Fruit fly (Drosophila melanogaster) Kc167 (cell line): ENCODE data around the gene CG17193.

Experiments used
- Myc ChIP-seq: fragments of >200 bp; optimal IDR thresholded peaks from 2 replicates; lab custom pipeline; 2017; ENCODE audit warnings: missing external identifiers
- Sin3A ChIP-seq: fragments of >200 bp; optimal IDR thresholded peaks from 2 replicates; lab custom pipeline; 2018; ENCODE audit warnings: missing external identifiers
- h ChIP-seq: fragments of >200 bp; optimal IDR thresholded peaks from 3 replicates; lab custom pipeline; 2018; ENCODE audit warnings: missing external identifiers
- insv ChIP-seq: fragments of >200 bp; optimal IDR thresholded peaks from 3 replicates; lab custom pipeline; 2018; ENCODE audit warnings: missing external identifiers
- psq ChIP-seq: fragments of >200 bp; optimal IDR thresholded peaks from 2 replicates; lab custom pipeline; 2017; ENCODE audit warnings: missing external identifiers

DNA sequence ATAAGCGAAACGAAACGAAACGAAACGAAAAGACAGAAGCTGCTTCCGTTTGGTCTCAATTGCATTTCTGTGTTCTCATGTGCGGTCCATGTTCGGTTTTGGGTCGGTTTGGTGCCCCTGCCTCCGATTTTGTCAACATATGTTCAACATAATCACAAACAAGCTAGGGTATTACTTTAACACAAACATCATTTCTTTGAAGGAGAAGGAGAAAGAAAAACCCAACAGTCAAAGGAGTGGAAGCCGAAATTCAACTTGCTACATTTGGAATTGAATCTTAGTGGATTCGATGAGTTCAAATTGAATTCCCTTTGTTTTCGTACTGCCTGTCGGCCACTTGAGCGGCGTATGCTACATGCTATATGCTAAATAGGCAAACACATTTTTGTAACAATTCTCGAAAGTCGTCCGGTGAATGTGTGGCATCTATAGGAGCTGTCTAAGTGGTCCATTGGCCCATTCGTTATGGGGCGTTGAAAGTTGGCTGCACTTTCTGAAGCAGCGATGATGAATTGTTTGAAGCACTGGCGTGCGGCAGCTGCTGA lies 58.3 kb downstream of the CG17193 start:
- no peak for TF ChIP-seq insv (lab: Kevin White, UChicago)
- TF ChIP-seq Sin3A (lab: Kevin White, UChicago): no peak
- no peak for TF ChIP-seq psq
- TF ChIP-seq h (lab: Kevin White, UChicago): no peak
- no peak for TF ChIP-seq Myc (lab: Kevin White, UChicago)
